Fruit fly (Drosophila melanogaster) whole organism, embryonic: ENCODE measurements around the gene clumsy.
A peak's percentile ranks its signal among the peaks of the same experiment; 100 is the strongest.

ENCODE experiments used
- Antp ChIP-seq: fragments of 200-800 bp; sonication (Bioruptor generic); optimal IDR thresholded peaks from 3 replicates; lab custom pipeline; 2016; ENCODE audit warnings: missing biosample characterization, missing genetic modification characterization
- CG11456 ChIP-seq: fragments of 200-800 bp; sonication (Bioruptor generic); IDR thresholded peaks from 3 replicates; pipeline ENCODE4 v1.3.6; 2022; ENCODE audit warnings: missing biosample characterization, missing genetic modification characterization
- CG12659 ChIP-seq: fragments of 200-800 bp; sonication (Bioruptor generic); optimal IDR thresholded peaks from 3 replicates; lab custom pipeline; 2017; ENCODE audit warnings: mild to moderate bottlenecking, missing biosample characterization, missing genetic modification reagents, missing genetic modification characterization
- CG13287 ChIP-seq: fragments of 200-800 bp; sonication (Bioruptor generic); IDR thresholded peaks from 2 replicates; pipeline ENCODE4 v1.3.6; 2022; ENCODE audit warnings: missing biosample characterization, missing genetic modification characterization; ENCODE audit not compliant: partially characterized antibody
- CG15696 ChIP-seq: fragments of 200-800 bp; sonication (Bioruptor generic); optimal IDR thresholded peaks from 2 replicates; lab custom pipeline; 2019; ENCODE audit warnings: missing biosample characterization, mild to moderate bottlenecking, missing genetic modification characterization, moderate library complexity
- CG16813 ChIP-seq: fragments of 200-800 bp; sonication (Bioruptor generic); IDR thresholded peaks from 3 replicates; pipeline ENCODE4 v1.3.6; 2022; ENCODE audit warnings: missing biosample characterization, missing genetic modification characterization; ENCODE audit not compliant: partially characterized antibody
- CG30020 ChIP-seq: fragments of 200-800 bp; optimal IDR thresholded peaks from 2 replicates; lab custom pipeline; 2019; ENCODE audit warnings: missing biosample characterization, mild to moderate bottlenecking, missing genetic modification characterization, moderate library complexity
- CG34224 ChIP-seq: fragments of 200-800 bp; sonication (Bioruptor generic); IDR thresholded peaks from 3 replicates; pipeline ENCODE4 v1.3.6; 2022; ENCODE audit warnings: missing biosample characterization, missing genetic modification characterization; ENCODE audit not compliant: partially characterized antibody
- CG6272 ChIP-seq: fragments of 200-800 bp; sonication (Bioruptor generic); IDR thresholded peaks from 2 replicates; pipeline ENCODE4 v1.3.6; 2022; ENCODE audit warnings: missing biosample characterization, missing genetic modification characterization
- CG6765 ChIP-seq: fragments of 200-800 bp; sonication (Bioruptor generic); optimal IDR thresholded peaks from 3 replicates; lab custom pipeline; 2017; ENCODE audit warnings: missing biosample characterization, mild to moderate bottlenecking, missing genetic modification characterization
- CG6791 ChIP-seq: fragments of 200-800 bp; sonication (Bioruptor generic); IDR thresholded peaks from 3 replicates; pipeline ENCODE4 v1.3.6; 2022; ENCODE audit warnings: missing biosample characterization, missing genetic modification characterization; ENCODE audit not compliant: partially characterized antibody
- CG9727 ChIP-seq: fragments of 200-800 bp; sonication (Bioruptor generic); optimal IDR thresholded peaks from 3 replicates; lab custom pipeline; 2017; ENCODE audit warnings: missing biosample characterization, mild to moderate bottlenecking, missing genetic modification characterization
- CG9932 ChIP-seq: fragments of 200-800 bp; sonication (Bioruptor generic); IDR thresholded peaks from 2 replicates; pipeline ENCODE4 v1.3.6; 2022; ENCODE audit warnings: missing biosample characterization, missing genetic modification characterization
- Doc3 ChIP-seq: fragments of 200-800 bp; sonication (Bioruptor generic); IDR thresholded peaks from 3 replicates; pipeline ENCODE4 v1.3.6; 2022; ENCODE audit warnings: missing biosample characterization, missing genetic modification characterization; ENCODE audit not compliant: partially characterized antibody
- Dref ChIP-seq: fragments of 200-800 bp; sonication (Bioruptor generic); IDR thresholded peaks from 2 replicates; pipeline ENCODE4 v1.3.6; 2022; ENCODE audit warnings: missing biosample characterization, missing genetic modification characterization
- E2f2 ChIP-seq: fragments of 200-800 bp; sonication (Bioruptor generic); IDR thresholded peaks from 2 replicates; pipeline ENCODE4 v1.3.6; 2022; ENCODE audit warnings: missing biosample characterization, missing genetic modification characterization
- Gug ChIP-seq: fragments of 200-800 bp; sonication (Bioruptor generic); IDR thresholded peaks from 4 replicates; pipeline ENCODE4 v1.3.6; 2022; ENCODE audit warnings: missing biosample characterization, missing genetic modification characterization
- HLH3B ChIP-seq: fragments of 200-800 bp; sonication (Bioruptor generic); IDR thresholded peaks from 2 replicates; pipeline ENCODE4 v1.3.6; 2022; ENCODE audit warnings: missing biosample characterization, missing genetic modification characterization
- Hey ChIP-seq: fragments of 200-800 bp; sonication (Bioruptor generic); optimal IDR thresholded peaks from 3 replicates; lab custom pipeline; 2018; ENCODE audit warnings: missing biosample characterization, mild to moderate bottlenecking, missing genetic modification characterization
- Hr39 ChIP-seq: fragments of >200 bp; optimal IDR thresholded peaks from 2 replicates; lab custom pipeline; 2017
- MBD-R2 ChIP-seq: fragments of 200-800 bp; sonication (Bioruptor generic); IDR thresholded peaks from 2 replicates; pipeline ENCODE4 v1.3.6; 2022; ENCODE audit warnings: missing biosample characterization, missing genetic modification characterization
- MESR4 ChIP-seq: fragments of 200-800 bp; sonication (Bioruptor generic); optimal IDR thresholded peaks from 2 replicates; lab custom pipeline; 2018; ENCODE audit warnings: missing biosample characterization, mild to moderate bottlenecking, missing genetic modification characterization, moderate library complexity
- Med ChIP-seq: fragments of 200-800 bp; sonication (Bioruptor generic); peaks from one replicate; lab custom pipeline; 2016; ENCODE audit warnings: missing biosample characterization, missing genetic modification characterization, mild to moderate bottlenecking, inconsistent platforms, moderate library complexity
- NK7.1 ChIP-seq: fragments of 200-800 bp; sonication (Bioruptor generic); optimal IDR thresholded peaks from 3 replicates; lab custom pipeline; 2016; ENCODE audit warnings: missing biosample characterization, missing genetic modification characterization
- Rfx ChIP-seq: fragments of 200-800 bp; sonication (Bioruptor generic); IDR thresholded peaks from 2 replicates; pipeline ENCODE4 v1.3.6; 2022; ENCODE audit warnings: missing biosample characterization, missing genetic modification characterization
- Scr ChIP-seq: fragments of 200-800 bp; sonication (Bioruptor generic); IDR thresholded peaks from 2 replicates; pipeline ENCODE4 v1.3.6; 2022; ENCODE audit warnings: missing biosample characterization, missing genetic modification characterization; ENCODE audit not compliant: partially characterized antibody
- Sry-δ ChIP-seq: fragments of 200-800 bp; sonication (Bioruptor generic); optimal IDR thresholded peaks from 2 replicates; lab custom pipeline; 2016; ENCODE audit warnings: missing biosample characterization, missing genetic modification characterization
- Xbp1 ChIP-seq: fragments of 200-800 bp; sonication (Bioruptor generic); optimal IDR thresholded peaks from 3 replicates; lab custom pipeline; 2016; ENCODE audit warnings: missing biosample characterization, mild to moderate bottlenecking, missing genetic modification characterization
- ato ChIP-seq: fragments of 200-800 bp; sonication (Bioruptor generic); IDR thresholded peaks from 2 replicates; pipeline ENCODE4 v1.3.6; 2022; ENCODE audit warnings: missing biosample characterization, missing genetic modification characterization; ENCODE audit not compliant: partially characterized antibody
- bbx ChIP-seq: fragments of 200-800 bp; sonication (Bioruptor generic); IDR thresholded peaks from 2 replicates; pipeline ENCODE4 v1.3.6; 2022; ENCODE audit warnings: missing biosample characterization, missing genetic modification characterization; ENCODE audit not compliant: partially characterized antibody
- insv ChIP-seq, 2 experiments: fragments of 200-800 bp; sonication (Bioruptor generic); optimal IDR thresholded peaks; 3 replicates each; lab custom pipeline; 2016 to 2018; ENCODE audit warnings: missing biosample characterization in 2 of 2, missing genetic modification characterization in 2 of 2
- ken ChIP-seq: fragments of 200-800 bp; sonication (Bioruptor generic); IDR thresholded peaks from 3 replicates; pipeline ENCODE4 v1.3.6; 2022; ENCODE audit warnings: missing biosample characterization, missing genetic modification characterization
- knrl ChIP-seq: fragments of 200-800 bp; sonication (Bioruptor generic); IDR thresholded peaks from 3 replicates; pipeline ENCODE4 v1.3.6; 2022; ENCODE audit warnings: missing biosample characterization, missing genetic modification characterization; ENCODE audit not compliant: partially characterized antibody
- pzg ChIP-seq: fragments of 200-800 bp; sonication (Bioruptor generic); optimal IDR thresholded peaks from 3 replicates; lab custom pipeline; 2018; ENCODE audit warnings: missing biosample characterization, mild to moderate bottlenecking, missing genetic modification characterization, moderate library complexity
- shn ChIP-seq: fragments of 200-800 bp; sonication (Bioruptor generic); optimal IDR thresholded peaks from 3 replicates; lab custom pipeline; 2016; ENCODE audit warnings: missing biosample characterization, missing genetic modification characterization
- slbo ChIP-seq: fragments of 200-800 bp; sonication (Bioruptor generic); IDR thresholded peaks from 2 replicates; pipeline ENCODE4 v1.3.6; 2022; ENCODE audit warnings: missing biosample characterization, missing genetic modification characterization
- sob ChIP-seq: fragments of 200-800 bp; sonication (Bioruptor generic); IDR thresholded peaks from 2 replicates; pipeline ENCODE4 v1.3.6; 2022; ENCODE audit warnings: missing biosample characterization, missing genetic modification characterization
- unc-4 ChIP-seq: fragments of 200-800 bp; sonication (Bioruptor generic); IDR thresholded peaks from 2 replicates; pipeline ENCODE4 v1.3.6; 2022; ENCODE audit warnings: missing biosample characterization, missing genetic modification characterization; ENCODE audit not compliant: partially characterized antibody
- vnd ChIP-seq: fragments of 200-800 bp; sonication (Bioruptor generic); IDR thresholded peaks from 3 replicates; pipeline ENCODE4 v1.3.6; 2022; ENCODE audit warnings: missing biosample characterization, missing genetic modification characterization; ENCODE audit not compliant: partially characterized antibody
- vvl ChIP-seq: fragments of 200-800 bp; sonication (Bioruptor generic); IDR thresholded peaks from 2 replicates; pipeline ENCODE4 v1.3.6; 2022; ENCODE audit warnings: missing biosample characterization, missing genetic modification characterization

clumsy gene

dm6 chr2L:21162875-21163274, 43.4 kb upstream of the clumsy start, which contains the start of gene Nbr (continued):
- TF ChIP-seq CG6765 (GFP tag; lab: Kevin White, UChicago) (no peak), unc-4 (GFP tag; lab: Robert Waterston, UW) (peak; percentile 60), CG34224 (GFP tag; lab: Robert Waterston, UW) (peak; percentile 43; the same call in 1 of the 3 replicates), knrl (GFP tag; lab: Robert Waterston, UW) (peak; percentile 33; the same call in 2 of the 3 replicates), Xbp1 (GFP tag; lab: Kevin White, UChicago) (no peak), Sry-δ (GFP tag; lab: Kevin White, UChicago) (peak; percentile 58), HLH3B (GFP tag; lab: Robert Waterston, UW) (0 out of 2 replicates have a peak, but pooled peaks have one; percentile 4), CG9727 (GFP tag; lab: Kevin White, UChicago) (no peak), CG13287 (peak; percentile 61), Hey (no peak), MBD-R2 (GFP tag; lab: Robert Waterston, UW) (peak; percentile 71), CG11456 (GFP tag; lab: Robert Waterston, UW) (peak; percentile 16; the same call in 1 of the 3 replicates), ken (0 out of 3 replicates have a peak, but pooled peaks have one; percentile 40), vvl (GFP tag; lab: Robert Waterston, UW) (0 out of 2 replicates have a peak, but pooled peaks have one; percentile 7), pzg (peak; percentile 12), Hr39 (lab: Kevin White, UChicago) (no peak), slbo (GFP tag; lab: Robert Waterston, UW) (peak; percentile 54), sob (peak; percentile 11; the same call in 1 of the 2 replicates), Doc3 (0 out of 3 replicates have a peak, but pooled peaks have one; percentile 33), bbx (peak; percentile 67), ato (GFP tag; lab: Robert Waterston, UW) (peak; percentile 33; the same call in 1 of the 2 replicates), CG30020 (tag; lab: Kevin White, UChicago) (no peak), shn (GFP tag; lab: Kevin White, UChicago) (no peak), CG12659 (GFP tag; lab: Kevin White, UChicago) (peak; percentile 17), Gug (GFP tag; lab: Robert Waterston, UW) (peak; percentile 51; the same call in 2 of the 4 replicates), CG9932 (GFP tag; lab: Robert Waterston, UW) (peak; percentile 51), CG6272 (GFP tag; lab: Robert Waterston, UW) (peak; percentile 46; the same call in 1 of the 2 replicates), insv (GFP tag; optimal IDR thresholded peaks at IDR 0.05; lab: Kevin White, UChicago) (peak in 1 of 2 experiments; percentile 15), vnd (0 out of 3 replicates have a peak, but pooled peaks have one; percentile 19), MESR4 (GFP tag; lab: Kevin White, UChicago) (peak; percentile 87), Dref (peak; percentile 72), Rfx (peak; percentile 39), E2f2 (GFP tag; lab: Robert Waterston, UW) (0 out of 2 replicates have a peak, but pooled peaks have one; percentile 38), CG15696 (tag; lab: Kevin White, UChicago) (no peak), CG6791 (GFP tag; lab: Robert Waterston, UW) (0 out of 3 replicates have a peak, but pooled peaks have one; percentile 35), Antp (GFP tag; lab: Kevin White, UChicago) (no peak), Med (peak; percentile 72), CG16813 (GFP tag; lab: Robert Waterston, UW) (peak; percentile 54; the same call in 2 of the 3 replicates), NK7.1 (no peak), Scr (GFP tag; lab: Robert Waterston, UW) (peak; percentile 56)
